Worm (Caenorhabditis elegans): ENCODE measurements around the gene efn-3.

- no peak for TF ChIP-seq flt-1 (GFP tag; IDR thresholded peaks at IDR 0.05)
- TF ChIP-seq cog-1 (tag; optimal IDR thresholded peaks at IDR 0.05) = no peak
- no peak for TF ChIP-seq ztf-29 (GFP tag; IDR thresholded peaks at IDR 0.05)
- TF ChIP-seq tab-1 (GFP tag; IDR thresholded peaks at IDR 0.05) = no peak
- TF ChIP-seq klf-2 (GFP tag; conservative IDR thresholded peaks at IDR 0.05) = no peak
- no peak for TF ChIP-seq ztf-23 (GFP tag; IDR thresholded peaks at IDR 0.05)
- no peak for TF ChIP-seq med-1 (GFP tag; optimal IDR thresholded peaks at IDR 0.05; ENCODE audit: insufficient read depth)
- no peak for TF ChIP-seq T22C8.4 (GFP tag; IDR thresholded peaks at IDR 0.05)
- no peak for TF ChIP-seq ref-1 (GFP tag; conservative IDR thresholded peaks at IDR 0.05)
Measured at ce11 chrX:13435790-13436472, 41.3 kb downstream of the efn-3 start, which contains the start of gene jmjd-3.3.

All from whole organism, midembryonic.